Fruit fly (Drosophila melanogaster): ENCODE results near the gene Orc5.

The Orc5 gene

DNA sequence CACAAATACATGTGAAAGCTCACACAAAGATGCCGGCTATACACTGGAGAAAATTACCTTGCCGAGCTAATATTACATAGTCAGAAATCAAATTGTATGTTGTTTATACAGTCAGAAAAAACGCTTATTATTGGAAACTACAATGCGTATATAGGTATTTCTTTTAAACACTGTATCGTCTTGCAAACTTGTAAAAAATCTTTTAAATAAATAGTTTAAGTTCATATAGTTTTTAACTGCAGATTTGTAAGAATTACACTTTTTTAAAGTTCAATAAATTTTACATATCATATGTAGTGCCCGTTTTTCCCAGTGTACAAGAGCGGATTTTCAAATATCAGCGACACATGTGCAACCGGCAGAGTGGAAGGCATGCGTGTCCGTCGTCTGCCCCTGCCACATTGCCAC, 10.1 kb downstream of the Orc5 start (continued):
- TF ChIP-seq Pdp1 (GFP tag; optimal IDR thresholded peaks at IDR 0.05) (peak; percentile 73 to 76), CG10654 (GFP tag; optimal IDR thresholded peaks at IDR 0.05) (peak; percentile 68), Lim3 (GFP tag; IDR thresholded peaks at IDR 0.05) (no peak), CG30403 (GFP tag; optimal IDR thresholded peaks at IDR 0.05) (peak; percentile 92), fru (optimal IDR thresholded peaks at IDR 0.05) (no peak), CoRest (tag; optimal IDR thresholded peaks at IDR 0.05) (peak; percentile 94), bsh (GFP tag; optimal IDR thresholded peaks at IDR 0.05) (peak; percentile 79 to 93), Meics (GFP tag; optimal IDR thresholded peaks at IDR 0.05) (peak; percentile 79), Bdp1 (GFP tag; optimal IDR thresholded peaks at IDR 0.05) (peak; percentile 49), lola (GFP tag; optimal IDR thresholded peaks at IDR 0.05) (peak in 1 of 3 experiments; percentile 79), C15 (GFP tag; IDR thresholded peaks at IDR 0.05) (no peak), CG5953 (GFP tag; IDR thresholded peaks at IDR 0.05) (peak; percentile 61), ssp (GFP tag; IDR thresholded peaks at IDR 0.05) (peak; percentile 42; the same call in 1 of the 2 replicates), CG10462 (GFP tag; optimal IDR thresholded peaks at IDR 0.05) (peak; percentile 62), CG17912 (GFP tag; optimal IDR thresholded peaks at IDR 0.05) (no peak), gcm2 (GFP tag; optimal IDR thresholded peaks at IDR 0.05) (peak; percentile 40), fu2 (GFP tag; optimal IDR thresholded peaks at IDR 0.05) (peak; percentile 37), CG13624 (GFP tag; optimal IDR thresholded peaks at IDR 0.05) (peak; percentile 75), CG7357 (GFP tag; IDR thresholded peaks at IDR 0.05) (peak; percentile 60; the same call in 1 of the 3 replicates), zf30C (GFP tag; optimal IDR thresholded peaks at IDR 0.05) (peak; percentile 18), sd (tag; optimal IDR thresholded peaks at IDR 0.05) (peak; percentile 67), ac (GFP tag; optimal IDR thresholded peaks at IDR 0.05) (peak; percentile 9), CG9437 (GFP tag; optimal IDR thresholded peaks at IDR 0.05) (peak; percentile 73), NFAT (GFP tag; IDR thresholded peaks at IDR 0.05) (0 out of 2 replicates have a peak, but pooled peaks have one; percentile 3), CG3726 (GFP tag; IDR thresholded peaks at IDR 0.05) (0 out of 3 replicates have a peak, but pooled peaks have one; percentile 71), HHEX (GFP tag; optimal IDR thresholded peaks at IDR 0.05) (peak; percentile 61), CG14014 (GFP tag; IDR thresholded peaks at IDR 0.05) (peak; percentile 76), schlank (tag; optimal IDR thresholded peaks at IDR 0.05) (peak; percentile 42), CG2116 (GFP tag; optimal IDR thresholded peaks at IDR 0.05) (peak; percentile 46), Ravus (GFP tag; IDR thresholded peaks at IDR 0.05) (peak; percentile 48), mirr (GFP tag; optimal IDR thresholded peaks at IDR 0.05) (no peak), CG4707 (GFP tag; optimal IDR thresholded peaks at IDR 0.05) (no peak), CG15073 (GFP tag; optimal IDR thresholded peaks at IDR 0.05) (no peak), danr (GFP tag; IDR thresholded peaks at IDR 0.05) (peak; percentile 74), lmd (GFP tag; IDR thresholded peaks at IDR 0.05) (peak; percentile 81), CG16779 (GFP tag; IDR thresholded peaks at IDR 0.05) (no peak), CG17328 (GFP tag; IDR thresholded peaks at IDR 0.05) (peak; percentile 79), CG7745 (tag; optimal IDR thresholded peaks at IDR 0.05) (no peak), ind (GFP tag; optimal IDR thresholded peaks at IDR 0.05) (peak; percentile 65), CG2875 (GFP tag; optimal IDR thresholded peaks at IDR 0.05) (peak; percentile 86), HmgZ (tag; optimal IDR thresholded peaks at IDR 0.05) (peak; percentile 14), aop (GFP tag; IDR thresholded peaks at IDR 0.05) (no peak), gce (GFP tag; IDR thresholded peaks at IDR 0.05) (peak; percentile 53; the same call in 1 of the 3 replicates), CG7987 (GFP tag; optimal IDR thresholded peaks at IDR 0.05) (no peak), sug (tag; optimal IDR thresholded peaks at IDR 0.05) (peak; percentile 40), Dad (GFP tag; optimal IDR thresholded peaks at IDR 0.05) (peak; percentile 62), al (GFP tag; IDR thresholded peaks at IDR 0.05) (peak; percentile 52; the same call in 1 of the 2 replicates), B-H1 (GFP tag; IDR thresholded peaks at IDR 0.05) (peak; percentile 63), dm (GFP tag; optimal IDR thresholded peaks at IDR 0.05) (peak; percentile 39), CG12104 (GFP tag; optimal IDR thresholded peaks at IDR 0.05) (peak; percentile 90), CG12071 (GFP tag; optimal IDR thresholded peaks at IDR 0.05) (peak; percentile 44)

Data from whole organism, embryonic.